Worm (Caenorhabditis elegans): ENCODE measurements around the gene hmp-1.
"Not testable (repeated sequence)": the region's sequence is repeated elsewhere in the genome, so short reads cannot be mapped to it uniquely, and the experiment has no call there.

The hmp-1 gene

DNA sequence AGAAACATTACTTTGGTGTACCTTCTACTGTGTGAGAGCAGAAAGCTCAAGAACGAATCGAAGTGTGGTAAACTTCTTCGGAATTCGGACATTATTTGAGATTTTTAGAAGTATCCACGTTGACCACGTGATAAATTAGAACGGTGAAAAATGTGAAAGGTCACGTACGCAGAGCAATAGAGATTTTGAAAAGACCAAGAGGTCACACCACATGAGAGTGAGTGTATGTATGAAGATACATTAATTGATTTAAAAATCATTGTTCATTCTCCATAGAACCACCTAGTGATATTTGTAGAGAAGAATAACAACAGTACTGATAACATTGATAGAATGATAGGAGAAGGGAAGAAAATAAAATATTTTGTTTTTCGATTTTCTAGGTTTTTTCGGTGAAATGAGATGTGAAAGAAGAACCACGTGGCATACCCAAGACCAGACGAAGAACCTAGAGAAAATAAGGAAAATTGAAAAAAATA is 23.2 kb upstream of the hmp-1 start, which contains the start of gene pyc-1 (continued):
- TF ChIP-seq egl-13 (tag; optimal IDR thresholded peaks at IDR 0.05), result no peak
- TF ChIP-seq ces-1 (GFP tag; optimal IDR thresholded peaks at IDR 0.05), result no peak
- peak; percentile 79 for TF ChIP-seq aha-1 (tag; optimal IDR thresholded peaks at IDR 0.05)
- no peak for TF ChIP-seq lin-39 (tag; optimal IDR thresholded peaks at IDR 0.05)
- no peak for TF ChIP-seq C34B4.2 (tag; optimal IDR thresholded peaks at IDR 0.05)
- no peak for TF ChIP-seq pax-3 (tag; optimal IDR thresholded peaks at IDR 0.05)
- no peak for TF ChIP-seq ets-5 (GFP tag; IDR thresholded peaks at IDR 0.05)
- TF ChIP-seq fkh-4 (tag; optimal IDR thresholded peaks at IDR 0.05; ENCODE audit: borderline replicate concordance), result no peak
- TF ChIP-seq nhr-11 (tag; optimal IDR thresholded peaks at IDR 0.05), result no peak
- TF ChIP-seq unc-62 (GFP tag; optimal IDR thresholded peaks at IDR 0.05), result no peak
- TF ChIP-seq ceh-90 (tag; optimal IDR thresholded peaks at IDR 0.05), result no peak
- TF ChIP-seq lin-14 (GFP tag; optimal IDR thresholded peaks at IDR 0.05), result peak; percentile 64
- TF ChIP-seq mep-1 (tag; optimal IDR thresholded peaks at IDR 0.05), result peak; percentile 74
- no peak for TF ChIP-seq tlp-1 (tag; optimal IDR thresholded peaks at IDR 0.05)
- TF ChIP-seq C04F5.9 (tag; optimal IDR thresholded peaks at IDR 0.05), result no peak
- TF ChIP-seq nhr-71 (tag; optimal IDR thresholded peaks at IDR 0.05), result peak; percentile 93
- peak; percentile 79 for TF ChIP-seq snu-23 (GFP tag; optimal IDR thresholded peaks at IDR 0.05)
- peak; percentile 34 for TF ChIP-seq swsn-7 (tag; optimal IDR thresholded peaks at IDR 0.05)
- peak; percentile 50 for TF ChIP-seq rnt-1 (tag; optimal IDR thresholded peaks at IDR 0.05)
- no peak for TF ChIP-seq vab-15 (tag; optimal IDR thresholded peaks at IDR 0.05)
- TF ChIP-seq mef-2 (tag; optimal IDR thresholded peaks at IDR 0.05), result no peak
- peak; percentile 14 to 39 (median 24) for TF ChIP-seq dpl-1 (GFP tag; optimal IDR thresholded peaks at IDR 0.05)
- no peak for TF ChIP-seq fkh-8 (tag; optimal IDR thresholded peaks at IDR 0.05)
- TF ChIP-seq hpl-2 (GFP tag; optimal IDR thresholded peaks at IDR 0.05), result no peak
- no peak for TF ChIP-seq fkh-10 (GFP tag; optimal IDR thresholded peaks at IDR 0.05)
- no peak for TF ChIP-seq zag-1 (tag; optimal IDR thresholded peaks at IDR 0.05)
- TF ChIP-seq xbp-1 (tag; optimal IDR thresholded peaks at IDR 0.05), result no peak
- TF ChIP-seq pqm-1 (tag; optimal IDR thresholded peaks at IDR 0.05), result no peak
- no peak for TF ChIP-seq ceh-8 (GFP tag; optimal IDR thresholded peaks at IDR 0.05)
- no peak for TF ChIP-seq alr-1 (tag; optimal IDR thresholded peaks at IDR 0.05; ENCODE audit: borderline replicate concordance)
- TF ChIP-seq efl-1 (optimal IDR thresholded peaks at IDR 0.05), result peak in 1 of 2 experiments; percentile 1
- TF ChIP-seq efl-1 (GFP tag; optimal IDR thresholded peaks at IDR 0.05 in 1 of 2), result no peak

DNA sequence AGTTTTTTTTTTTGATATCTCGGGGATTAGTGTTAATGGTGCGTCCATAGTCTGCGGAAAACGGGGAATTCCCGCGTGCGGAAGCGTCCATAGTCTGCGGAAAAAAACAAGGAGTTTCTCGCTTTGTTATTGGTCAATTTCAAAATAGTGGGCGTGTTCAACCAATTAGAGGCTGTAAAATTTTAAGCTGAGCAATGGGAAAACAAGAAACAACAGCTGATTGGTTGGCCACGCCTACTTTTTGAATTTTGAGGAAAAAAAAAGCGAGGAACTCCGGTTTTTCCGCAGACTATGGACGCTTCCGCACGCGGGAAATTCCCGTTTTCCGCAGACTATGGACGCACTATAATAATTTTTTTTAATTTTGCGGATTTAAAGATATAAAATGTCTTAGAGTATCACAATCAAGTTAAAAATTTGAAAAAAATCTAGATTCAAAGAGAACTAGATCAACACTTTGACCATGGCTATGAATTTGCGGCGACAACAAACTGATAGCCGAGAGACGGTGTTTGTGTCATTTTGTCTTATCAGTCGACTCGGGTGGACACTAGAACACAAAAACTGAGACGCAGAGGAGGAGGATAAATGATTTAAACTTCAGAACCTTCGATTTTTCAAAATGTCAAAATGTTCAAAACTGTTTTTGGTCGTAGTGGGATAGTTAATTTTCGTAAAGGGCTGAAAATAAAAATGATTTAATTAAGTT is 22.4 kb upstream of the hmp-1 start:
- TF ChIP-seq elt-3 (tag; optimal IDR thresholded peaks at IDR 0.05) (peak in 2 of 6 experiments; percentile 27 to 66), efl-1 (GFP tag; optimal IDR thresholded peaks at IDR 0.05 in 1 of 2) (peak in 1 of 2 experiments; percentile 58), blmp-1 (tag; optimal IDR thresholded peaks at IDR 0.05) (peak; percentile 45), lin-35 (GFP tag; optimal IDR thresholded peaks at IDR 0.05) (peak in 1 of 2 experiments; percentile 17)
- not testable (repeated sequence) for TF ChIP-seq efl-1 (optimal IDR thresholded peaks at IDR 0.05)

DNA sequence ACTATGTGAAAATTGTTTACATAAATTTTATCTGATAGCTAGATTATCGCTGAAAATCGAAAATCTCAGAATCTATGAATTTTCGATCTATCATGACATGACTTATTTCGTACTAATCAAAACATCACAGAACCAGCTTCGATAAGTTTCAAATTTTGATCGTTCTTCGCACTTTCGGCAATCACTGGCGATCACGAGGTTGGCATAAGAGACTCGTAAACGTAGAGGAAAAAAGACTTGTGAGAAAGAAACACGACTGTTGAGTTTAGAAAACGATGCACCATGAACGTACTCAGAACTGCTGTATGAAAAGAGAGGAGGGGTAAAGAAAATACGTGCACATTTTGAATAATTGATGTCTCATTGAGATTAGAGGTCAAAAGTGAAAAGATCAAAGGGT is 21.7 kb upstream of the hmp-1 start:
- TF ChIP-seq mab-9 (GFP tag; IDR thresholded peaks at IDR 0.05) (peak; percentile 71), pag-3 (tag; optimal IDR thresholded peaks at IDR 0.05; ENCODE audit: borderline replicate concordance, insufficient read depth) (no peak), lsy-2 (tag; optimal IDR thresholded peaks at IDR 0.05) (peak; percentile 75 to 81), unc-86 (tag; optimal IDR thresholded peaks at IDR 0.05) (no peak), zip-4 (GFP tag; optimal IDR thresholded peaks at IDR 0.05) (peak; percentile 28), C16A3.4 (tag; optimal IDR thresholded peaks at IDR 0.05) (peak; percentile 75), nhr-11 (tag; optimal IDR thresholded peaks at IDR 0.05) (peak; percentile 66), sup-37 (GFP tag; optimal IDR thresholded peaks at IDR 0.05) (peak; percentile 84), nhr-20 (tag; optimal IDR thresholded peaks at IDR 0.05) (peak; percentile 97), hlh-4 (tag; optimal IDR thresholded peaks at IDR 0.05) (no peak), swsn-7 (tag; optimal IDR thresholded peaks at IDR 0.05) (peak; percentile 85), xbp-1 (tag; optimal IDR thresholded peaks at IDR 0.05) (peak; percentile 78), mef-2 (tag; optimal IDR thresholded peaks at IDR 0.05) (peak; percentile 40), elt-2 (tag; optimal IDR thresholded peaks at IDR 0.05) (peak; percentile 90), ama-1 (optimal IDR thresholded peaks at IDR 0.05) (peak; percentile 54), lin-14 (GFP tag; optimal IDR thresholded peaks at IDR 0.05) (peak; percentile 91), snpc-4 (tag; optimal IDR thresholded peaks at IDR 0.05) (peak; percentile 48), nhr-90 (tag; optimal IDR thresholded peaks at IDR 0.05; ENCODE audit: poor library complexity) (peak; percentile 90), nhr-47 (tag; optimal IDR thresholded peaks at IDR 0.05) (peak; percentile 80), C04F5.9 (tag; optimal IDR thresholded peaks at IDR 0.05) (peak; percentile 28)

Measured in whole organism, L1 larva.